Fruit fly (Drosophila melanogaster): ENCODE measurements around the gene CG14218.

CG14218 gene

DNA sequence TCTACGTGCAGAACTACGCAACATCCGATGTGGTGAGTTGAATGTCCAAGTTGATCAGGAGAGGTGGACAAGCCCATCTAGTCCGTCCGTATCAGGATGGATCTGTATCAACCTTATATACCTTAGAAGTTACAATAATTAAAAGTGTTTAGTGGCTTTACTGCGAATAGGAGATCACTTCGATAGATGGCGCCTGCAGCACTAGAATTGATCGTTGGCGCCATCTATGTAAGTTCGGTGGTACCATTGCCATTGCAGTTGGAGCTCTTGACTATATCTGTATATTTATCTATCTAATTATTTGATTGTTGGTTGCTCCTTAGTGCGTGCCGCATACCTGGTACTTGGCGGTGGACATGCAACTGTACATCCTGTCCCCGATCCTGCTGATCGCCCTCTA lies 3.4 kb upstream of the CG14218 start:
- no peak for TF ChIP-seq fd96Ca (GFP tag; IDR thresholded peaks at IDR 0.05)
- TF ChIP-seq rn (GFP tag; IDR thresholded peaks at IDR 0.05) = no peak
- TF ChIP-seq D1 (tag; optimal IDR thresholded peaks at IDR 0.05) = no peak
- no peak for TF ChIP-seq Ets98B (GFP tag; IDR thresholded peaks at IDR 0.05)
- no peak for TF ChIP-seq CG9948 (tag; optimal IDR thresholded peaks at IDR 0.05)
- TF ChIP-seq CG17806 (tag; optimal IDR thresholded peaks at IDR 0.05) = no peak
- no peak for TF ChIP-seq CG15710 (tag; optimal IDR thresholded peaks at IDR 0.05)
- TF ChIP-seq Pif1A (GFP tag; optimal IDR thresholded peaks at IDR 0.05) = no peak
- no peak for TF ChIP-seq CG14655 (GFP tag; optimal IDR thresholded peaks at IDR 0.05)
- TF ChIP-seq CG8159 (tag; optimal IDR thresholded peaks at IDR 0.05) = no peak
- TF ChIP-seq CG12605 (GFP tag; IDR thresholded peaks at IDR 0.05) = no peak
- TF ChIP-seq CG13204 (GFP tag; optimal IDR thresholded peaks at IDR 0.05) = no peak
- TF ChIP-seq gl (tag; optimal IDR thresholded peaks at IDR 0.05) = no peak
- TF ChIP-seq CG4496 (GFP tag; IDR thresholded peaks at IDR 0.05) = no peak
- TF ChIP-seq CG32121 (GFP tag; IDR thresholded peaks at IDR 0.05) = no peak
- no peak for TF ChIP-seq CG8301 (tag; optimal IDR thresholded peaks at IDR 0.05)

DNA sequence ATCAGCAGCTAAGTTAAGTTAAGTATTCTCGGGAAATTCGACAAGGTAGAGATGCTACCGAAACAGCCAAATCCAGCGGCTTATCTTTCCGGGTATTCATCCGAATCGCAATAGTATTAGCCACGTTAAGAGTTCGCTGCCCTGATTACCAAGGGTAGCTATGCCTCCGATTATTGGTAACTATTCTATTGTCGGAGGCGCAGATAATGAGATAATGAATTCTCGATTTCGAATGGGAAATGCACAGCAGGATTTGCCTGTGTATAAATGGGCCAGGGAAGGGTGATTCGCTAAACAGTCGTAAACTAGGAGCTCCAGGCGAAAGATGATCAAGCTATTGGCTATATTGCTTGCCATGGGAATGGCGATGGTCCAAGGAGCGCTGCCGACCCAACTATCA lies 1.5 kb upstream of the CG14218 start, which contains the start of gene CG14204:
TSS of gene CG14204 (plus strand) at position 301 of the 400 bp plus-strand sequence.
- no peak for TF ChIP-seq CG13204 (GFP tag; optimal IDR thresholded peaks at IDR 0.05)
- TF ChIP-seq D1 (tag; optimal IDR thresholded peaks at IDR 0.05) = no peak
- TF ChIP-seq CG15710 (tag; optimal IDR thresholded peaks at IDR 0.05) = no peak
- no peak for TF ChIP-seq fd96Ca (GFP tag; IDR thresholded peaks at IDR 0.05)
- TF ChIP-seq CG9948 (tag; optimal IDR thresholded peaks at IDR 0.05) = no peak
- no peak for TF ChIP-seq CG10348 (GFP tag; IDR thresholded peaks at IDR 0.05)
- no peak for TF ChIP-seq CG8301 (tag; optimal IDR thresholded peaks at IDR 0.05)
- TF ChIP-seq CG14655 (GFP tag; optimal IDR thresholded peaks at IDR 0.05) = no peak
- TF ChIP-seq Pif1B (GFP tag; optimal IDR thresholded peaks at IDR 0.05) = no peak
- TF ChIP-seq CG34367 (tag; optimal IDR thresholded peaks at IDR 0.05) = no peak
- no peak for TF ChIP-seq Ets98B (GFP tag; IDR thresholded peaks at IDR 0.05)

DNA sequence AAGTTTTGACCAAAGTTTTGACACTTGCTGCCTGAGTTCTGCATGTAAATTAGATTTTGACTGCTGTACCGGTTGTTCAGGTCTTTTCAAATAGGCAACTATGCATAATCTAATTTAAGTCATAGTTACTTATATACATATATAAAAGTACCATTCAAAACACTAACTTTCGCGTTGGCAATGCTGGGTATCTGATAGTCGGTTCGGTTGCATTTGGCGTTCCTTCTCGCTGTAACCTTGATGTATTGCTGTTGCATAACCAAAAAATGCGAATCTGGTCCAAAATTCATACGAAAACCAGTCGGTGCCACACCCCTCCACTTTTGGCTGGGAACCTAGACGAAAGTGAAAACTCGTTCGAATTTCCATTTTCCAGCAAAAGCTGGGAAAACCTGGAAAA lies 951 bp upstream of the CG14218 start:
- TF ChIP-seq CG4496 (GFP tag; IDR thresholded peaks at IDR 0.05) = no peak
- no peak for TF ChIP-seq CG15710 (tag; optimal IDR thresholded peaks at IDR 0.05)
- TF ChIP-seq D1 (tag; optimal IDR thresholded peaks at IDR 0.05) = no peak
- no peak for TF ChIP-seq Ets98B (GFP tag; IDR thresholded peaks at IDR 0.05)
- no peak for TF ChIP-seq Snoo (tag; optimal IDR thresholded peaks at IDR 0.05)

DNA sequence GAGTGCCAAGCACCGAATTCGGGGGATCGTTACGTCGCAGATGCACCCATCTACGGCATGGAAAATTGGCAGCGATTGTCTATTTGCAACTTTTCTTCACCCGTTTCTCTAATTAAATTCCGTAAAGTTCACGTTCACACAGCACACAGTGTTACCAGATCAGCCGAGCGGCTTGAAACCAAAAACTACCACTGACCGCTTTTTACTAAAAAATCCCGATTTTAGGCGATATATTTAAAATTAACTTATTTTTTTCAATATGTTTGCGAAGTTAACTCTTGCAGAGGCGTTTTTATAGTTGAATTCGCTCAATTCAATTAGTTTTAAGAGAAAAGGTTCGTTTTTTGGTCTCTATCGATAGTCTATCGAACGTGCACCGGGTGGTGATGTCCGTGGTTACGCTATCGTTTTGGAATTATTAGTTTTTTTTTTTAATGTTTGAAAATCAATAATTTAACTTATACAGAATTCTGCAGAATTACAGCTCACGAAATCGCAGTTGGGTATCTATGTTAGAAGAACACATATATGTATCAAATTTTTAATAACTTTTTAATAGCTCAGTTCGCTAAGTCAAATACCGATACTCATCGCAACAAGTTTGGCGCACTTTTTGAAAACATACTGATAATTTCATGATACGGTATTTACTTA lies 2.0 kb downstream of the CG14218 start, which contains the start of gene Tao:
TSS of gene Tao (minus strand) at position 153 of the 654 bp plus-strand sequence.
- TF ChIP-seq CG17806 (tag; optimal IDR thresholded peaks at IDR 0.05) (no peak), Pif1B (GFP tag; optimal IDR thresholded peaks at IDR 0.05) (no peak), CG12605 (GFP tag; IDR thresholded peaks at IDR 0.05) (no peak), CG9948 (tag; optimal IDR thresholded peaks at IDR 0.05) (no peak), D1 (tag; optimal IDR thresholded peaks at IDR 0.05) (no peak), Pif1A (GFP tag; optimal IDR thresholded peaks at IDR 0.05) (no peak)

DNA sequence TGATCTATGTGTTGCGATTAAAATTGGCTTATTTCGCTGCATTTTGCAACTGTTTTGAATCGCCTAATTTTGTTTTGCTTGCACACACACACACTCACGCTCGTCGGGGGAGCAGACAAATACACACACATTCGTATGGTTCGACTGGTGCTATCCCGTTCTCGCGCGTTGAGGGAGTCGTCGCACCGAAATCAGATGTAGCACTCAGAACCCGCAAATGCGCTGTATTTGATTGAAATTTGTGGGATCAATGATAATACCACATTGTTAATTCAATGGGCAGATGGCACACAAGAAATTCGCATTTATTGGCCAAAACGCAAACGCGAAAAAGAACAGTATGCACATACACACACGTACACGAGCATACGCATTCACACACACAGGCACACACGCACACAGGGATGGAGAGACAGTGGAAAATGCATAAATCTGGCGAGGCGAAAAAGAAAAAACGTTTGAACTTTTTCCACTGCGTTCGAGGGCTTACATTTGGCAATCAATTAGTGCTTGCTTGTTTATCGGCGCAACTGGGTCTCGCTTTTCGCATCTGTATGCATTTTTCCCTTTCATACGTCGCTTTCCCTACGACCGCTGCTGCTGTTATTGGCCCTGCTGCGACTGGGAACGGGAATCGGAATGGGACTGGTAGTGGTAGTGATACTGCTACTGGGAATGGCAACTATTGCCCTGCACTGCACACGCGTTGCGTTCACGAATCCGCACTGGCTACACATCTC lies 2.7 kb downstream of the CG14218 start:
- TF ChIP-seq Pif1B (GFP tag; optimal IDR thresholded peaks at IDR 0.05) (no peak), CG34367 (tag; optimal IDR thresholded peaks at IDR 0.05) (no peak), CG9948 (tag; optimal IDR thresholded peaks at IDR 0.05) (no peak), CG4496 (GFP tag; IDR thresholded peaks at IDR 0.05) (no peak), CG8159 (tag; optimal IDR thresholded peaks at IDR 0.05) (no peak), CG13204 (GFP tag; optimal IDR thresholded peaks at IDR 0.05) (no peak), CG14655 (GFP tag; optimal IDR thresholded peaks at IDR 0.05) (no peak)

DNA sequence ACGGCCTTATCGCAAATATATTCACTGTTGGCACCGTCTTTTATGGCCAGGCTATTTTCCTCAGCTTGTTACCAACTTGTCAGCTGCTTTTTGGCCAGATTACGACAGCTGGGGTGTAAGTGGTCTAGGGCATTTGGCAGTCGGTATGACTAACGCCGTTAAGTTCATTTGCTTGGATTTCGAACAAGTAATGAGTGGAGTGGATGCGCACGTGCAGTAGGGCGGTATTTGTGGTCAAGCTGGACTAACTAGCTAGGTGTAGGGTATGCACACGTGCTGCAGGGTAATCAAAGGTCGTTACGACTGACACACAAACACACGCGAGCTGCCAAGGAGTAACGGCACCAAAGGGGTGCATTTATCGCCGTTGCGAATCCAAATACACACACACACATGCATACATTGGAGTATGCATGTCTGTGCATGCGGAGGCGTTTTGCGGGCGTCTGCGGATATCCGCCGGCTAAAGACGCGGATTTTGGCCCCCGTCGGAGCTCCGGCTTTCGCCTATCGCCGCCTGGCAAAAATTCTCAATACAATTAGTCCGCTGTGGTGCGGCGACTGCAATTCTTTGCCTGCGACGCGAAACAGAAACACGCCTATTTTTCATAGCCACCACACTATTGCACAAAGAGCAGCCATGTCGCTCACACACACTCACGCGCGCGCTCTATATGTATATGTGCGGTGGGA lies 3.7 kb downstream of the CG14218 start:
- TF ChIP-seq EcR (GFP tag; optimal IDR thresholded peaks at IDR 0.05) = peak; percentile 59
- peak; percentile 53; the same call in 1 of the 2 replicates for TF ChIP-seq CG32121 (GFP tag; IDR thresholded peaks at IDR 0.05)
- TF ChIP-seq D1 (tag; optimal IDR thresholded peaks at IDR 0.05) = no peak
- TF ChIP-seq CG17806 (tag; optimal IDR thresholded peaks at IDR 0.05) = no peak
- TF ChIP-seq Snoo (tag; optimal IDR thresholded peaks at IDR 0.05) = no peak

DNA sequence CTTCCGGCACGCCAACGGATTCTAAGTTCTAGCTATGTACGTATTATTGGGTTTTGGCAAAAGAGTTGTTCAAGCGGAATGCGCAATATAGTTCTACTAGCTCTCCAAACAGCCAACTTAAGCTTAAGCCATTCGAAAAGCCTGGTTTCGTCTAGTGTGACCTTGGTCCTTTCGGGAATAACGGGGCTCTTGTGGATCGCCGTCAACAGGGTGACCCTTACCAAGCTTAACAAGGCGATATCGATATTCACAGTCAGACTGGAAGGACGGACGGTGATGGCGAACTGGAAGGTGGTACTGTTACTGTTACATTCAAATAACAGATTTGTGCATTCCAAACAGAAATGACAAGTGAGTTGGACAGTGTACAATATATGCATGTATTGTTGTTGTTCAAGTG lies 8.1 kb downstream of the CG14218 start:
- TF ChIP-seq gl (tag; optimal IDR thresholded peaks at IDR 0.05) (no peak), CG10348 (GFP tag; IDR thresholded peaks at IDR 0.05) (no peak), CG12605 (GFP tag; IDR thresholded peaks at IDR 0.05) (no peak), Snoo (tag; optimal IDR thresholded peaks at IDR 0.05) (no peak), CG4496 (GFP tag; IDR thresholded peaks at IDR 0.05) (no peak), Pif1A (GFP tag; optimal IDR thresholded peaks at IDR 0.05) (no peak), CG8301 (tag; optimal IDR thresholded peaks at IDR 0.05) (no peak), CG34367 (tag; optimal IDR thresholded peaks at IDR 0.05) (no peak), CG17806 (tag; optimal IDR thresholded peaks at IDR 0.05) (no peak), rn (GFP tag; IDR thresholded peaks at IDR 0.05) (no peak), CG14655 (GFP tag; optimal IDR thresholded peaks at IDR 0.05) (no peak)
